Worm (Caenorhabditis elegans) whole organism, L1 larva: ENCODE measurements around the gene twk-24.
A peak's percentile ranks its signal among the peaks of the same experiment; 100 is the strongest.

Source experiments
- C04F5.9 ChIP-seq: sonication (generic microtip); optimal IDR thresholded peaks from 2 replicates; lab custom pipeline; 2016; ENCODE audit warnings: missing genetic modification characterization, missing compliant biosample characterization
- C16A3.4 ChIP-seq: fragments of 150-350 bp; optimal IDR thresholded peaks from 2 replicates; lab custom pipeline; 2014; ENCODE audit warnings: missing biosample characterization, missing genetic modification characterization
- C34B4.2 ChIP-seq: sonication (generic microtip); optimal IDR thresholded peaks from 2 replicates; lab custom pipeline; 2017; ENCODE audit warnings: mild to moderate bottlenecking, missing genetic modification characterization, missing compliant biosample characterization
- F16B12.6 ChIP-seq: fragments of 150-350 bp; optimal IDR thresholded peaks from 2 replicates; lab custom pipeline; 2014; ENCODE audit warnings: missing biosample characterization, missing genetic modification characterization
- aha-1 ChIP-seq: fragments of 150-350 bp; optimal IDR thresholded peaks from 2 replicates; lab custom pipeline; 2014; ENCODE audit warnings: missing biosample characterization, missing genetic modification characterization
- ama-1 ChIP-seq: fragments of 150-350 bp; optimal IDR thresholded peaks from 2 replicates; lab custom pipeline; 2014
- blmp-1 ChIP-seq: fragments of 150-350 bp; optimal IDR thresholded peaks from 2 replicates; lab custom pipeline; 2014; ENCODE audit warnings: missing biosample characterization, missing genetic modification characterization
- ceh-8 ChIP-seq: fragments of 200-800 bp; sonication (Bioruptor generic); optimal IDR thresholded peaks from 2 replicates; lab custom pipeline; 2018; ENCODE audit warnings: mild to moderate bottlenecking, missing genetic modification characterization, moderate library complexity, missing compliant biosample characterization
- ceh-82 ChIP-seq, 3 experiments: fragments of 150-350 bp in 1 of 3; sonication (generic microtip) in 2 of 3; optimal IDR thresholded peaks; 2 replicates each; lab custom pipeline; 2014 to 2017; ENCODE audit warnings: missing biosample characterization in 3 of 3, missing genetic modification characterization in 3 of 3
- ceh-88 ChIP-seq: fragments of 200-800 bp; sonication (Bioruptor generic); IDR thresholded peaks from 2 replicates; pipeline ENCODE4 v1.3.6; 2022; ENCODE audit warnings: missing genetic modification characterization, missing compliant biosample characterization
- efl-1 ChIP-seq, 4 experiments: fragments of 150-350 bp; optimal IDR thresholded peaks in 3 of 4; peaks in 1 of 4; 1 replicate in 1 of 4; 2 replicates in 3 of 4; lab custom pipeline; 2014; ENCODE audit warnings: missing biosample characterization in 2 of 4, missing genetic modification characterization in 2 of 4, missing genetic modification reagents in 2 of 4
- egl-27 ChIP-seq, 2 experiments: fragments of 150-350 bp in 1 of 2; sonication (generic microtip); optimal IDR thresholded peaks; 3 replicates each; lab custom pipeline; 2017 to 2018; ENCODE audit warnings: missing biosample characterization in 2 of 2, missing genetic modification characterization in 2 of 2, missing genetic modification reagents in 2 of 2
- elt-2 ChIP-seq: sonication (generic microtip); optimal IDR thresholded peaks from 2 replicates; lab custom pipeline; 2016; ENCODE audit warnings: missing genetic modification characterization, mild to moderate bottlenecking, inconsistent platforms, missing compliant biosample characterization, missing genetic modification reagents
- ets-5 ChIP-seq: fragments of 200-800 bp; sonication (Bioruptor generic); IDR thresholded peaks from 2 replicates; pipeline ENCODE4 v1.3.6; 2022; ENCODE audit warnings: missing genetic modification characterization, missing compliant biosample characterization
- fkh-10 ChIP-seq: sonication (generic microtip); optimal IDR thresholded peaks from 2 replicates; lab custom pipeline; 2017; ENCODE audit warnings: missing biosample characterization, missing genetic modification reagents, missing genetic modification characterization
- fkh-4 ChIP-seq: sonication (generic microtip); optimal IDR thresholded peaks from 2 replicates; lab custom pipeline; 2016; ENCODE audit warnings: missing compliant biosample characterization, missing genetic modification characterization, borderline replicate concordance
- grh-1 ChIP-seq: fragments of 200-800 bp; sonication (Bioruptor generic); IDR thresholded peaks from 2 replicates; pipeline ENCODE4 v1.3.6; 2022; ENCODE audit warnings: missing genetic modification reagents, missing genetic modification characterization, missing compliant biosample characterization
- hlh-17 ChIP-seq: fragments of 200-800 bp; sonication (Bioruptor generic); optimal IDR thresholded peaks from 2 replicates; lab custom pipeline; 2018; ENCODE audit warnings: missing genetic modification characterization, mild to moderate bottlenecking, missing compliant biosample characterization, moderate library complexity, borderline replicate concordance
- irx-1 ChIP-seq: sonication (generic microtip); optimal IDR thresholded peaks from 2 replicates; lab custom pipeline; 2016; ENCODE audit warnings: missing genetic modification characterization, missing compliant biosample characterization
- lin-14 ChIP-seq: fragments of 200-800 bp; sonication (Bioruptor generic); optimal IDR thresholded peaks from 2 replicates; lab custom pipeline; 2018; ENCODE audit warnings: mild to moderate bottlenecking, missing genetic modification characterization, moderate library complexity, missing compliant biosample characterization
- lin-15B ChIP-seq: fragments of 150-350 bp; sonication (generic microtip); optimal IDR thresholded peaks from 3 replicates; lab custom pipeline; 2014; ENCODE audit warnings: missing biosample characterization, missing genetic modification characterization
- lin-39 ChIP-seq: fragments of 150-350 bp; optimal IDR thresholded peaks from 2 replicates; lab custom pipeline; 2014; ENCODE audit warnings: missing biosample characterization, missing genetic modification reagents, missing genetic modification characterization
- lsy-2 ChIP-seq, 2 experiments: fragments of 150-350 bp; optimal IDR thresholded peaks; 2 replicates each; lab custom pipeline; 2014; ENCODE audit warnings: missing biosample characterization in 2 of 2, missing genetic modification characterization in 2 of 2
- mdl-1 ChIP-seq, 2 experiments: fragments of 150-350 bp; optimal IDR thresholded peaks; 2 replicates each; lab custom pipeline; 2014 to 2017; ENCODE audit warnings: missing biosample characterization in 2 of 2, missing genetic modification characterization in 2 of 2, inconsistent platforms in 1 of 2
- mef-2 ChIP-seq: fragments of 150-350 bp; optimal IDR thresholded peaks from 2 replicates; lab custom pipeline; 2014; ENCODE audit warnings: missing biosample characterization, missing genetic modification characterization
- mep-1 ChIP-seq: fragments of 150-350 bp; optimal IDR thresholded peaks from 2 replicates; lab custom pipeline; 2014; ENCODE audit warnings: missing biosample characterization, missing genetic modification characterization
- nhr-11 ChIP-seq: fragments of 150-350 bp; optimal IDR thresholded peaks from 2 replicates; lab custom pipeline; 2014; ENCODE audit warnings: missing biosample characterization, missing genetic modification characterization
- nhr-19 ChIP-seq: fragments of 200-800 bp; sonication (Bioruptor generic); conservative IDR thresholded peaks from 2 replicates; pipeline ENCODE4 v1.3.6; 2022; ENCODE audit warnings: missing genetic modification characterization, missing compliant biosample characterization
- nhr-20 ChIP-seq: sonication (generic microtip); optimal IDR thresholded peaks from 2 replicates; lab custom pipeline; 2016; ENCODE audit warnings: mild to moderate bottlenecking, missing genetic modification characterization, missing compliant biosample characterization
- nhr-28 ChIP-seq: fragments of 150-350 bp; optimal IDR thresholded peaks from 2 replicates; lab custom pipeline; 2014; ENCODE audit warnings: missing biosample characterization, missing genetic modification characterization
- nhr-47 ChIP-seq: sonication (generic microtip); optimal IDR thresholded peaks from 2 replicates; lab custom pipeline; 2016; ENCODE audit warnings: mild to moderate bottlenecking, missing genetic modification characterization, moderate library complexity, missing compliant biosample characterization
- nhr-71 ChIP-seq: sonication (generic microtip); optimal IDR thresholded peaks from 2 replicates; lab custom pipeline; 2016; ENCODE audit warnings: mild to moderate bottlenecking, missing genetic modification characterization, moderate library complexity, missing compliant biosample characterization
- nhr-77 ChIP-seq: fragments of 150-350 bp; optimal IDR thresholded peaks from 2 replicates; lab custom pipeline; 2014; ENCODE audit warnings: missing biosample characterization, missing genetic modification characterization
- nhr-84 ChIP-seq: sonication (generic microtip); optimal IDR thresholded peaks from 2 replicates; lab custom pipeline; 2017; ENCODE audit warnings: missing biosample characterization, missing genetic modification characterization
- nhr-85 ChIP-seq: sonication (generic microtip); peaks from one replicate; lab custom pipeline; 2016; ENCODE audit warnings: missing genetic modification characterization, inconsistent platforms, missing compliant biosample characterization
- nhr-90 ChIP-seq: sonication (generic microtip); optimal IDR thresholded peaks from 2 replicates; lab custom pipeline; 2016; ENCODE audit warnings: mild to moderate bottlenecking, missing genetic modification characterization, missing compliant biosample characterization; ENCODE audit not compliant: poor library complexity
- pag-3 ChIP-seq: sonication (generic microtip); optimal IDR thresholded peaks from 2 replicates; lab custom pipeline; 2017; ENCODE audit warnings: missing genetic modification characterization, mild to moderate bottlenecking, missing compliant biosample characterization, antibody characterized with exemption, borderline replicate concordance; ENCODE audit not compliant: insufficient read depth
- pqm-1 ChIP-seq: sonication (generic microtip); optimal IDR thresholded peaks from 3 replicates; lab custom pipeline; 2017; ENCODE audit warnings: missing biosample characterization, missing genetic modification characterization
- rnt-1 ChIP-seq: sonication (generic microtip); optimal IDR thresholded peaks from 2 replicates; lab custom pipeline; 2016; ENCODE audit warnings: mild to moderate bottlenecking, missing genetic modification characterization, moderate library complexity, missing compliant biosample characterization
- skn-1 ChIP-seq: fragments of 150-350 bp; optimal IDR thresholded peaks from 2 replicates; lab custom pipeline; 2014; ENCODE audit warnings: missing biosample characterization, missing genetic modification characterization
- snpc-4 ChIP-seq: fragments of 150-350 bp; optimal IDR thresholded peaks from 2 replicates; lab custom pipeline; 2014; ENCODE audit warnings: missing biosample characterization, missing genetic modification characterization
- tbx-2 ChIP-seq: sonication (generic microtip); optimal IDR thresholded peaks from 2 replicates; lab custom pipeline; 2016; ENCODE audit warnings: missing genetic modification characterization, missing compliant biosample characterization
- unc-30 ChIP-seq: sonication (generic microtip); optimal IDR thresholded peaks from 2 replicates; lab custom pipeline; 2017; ENCODE audit warnings: missing biosample characterization, missing genetic modification characterization
- unc-86 ChIP-seq: sonication (generic microtip); optimal IDR thresholded peaks from 2 replicates; lab custom pipeline; 2016; ENCODE audit warnings: missing genetic modification characterization, missing compliant biosample characterization
- unc-98 ChIP-seq: fragments of 200-800 bp; sonication (Bioruptor generic); IDR thresholded peaks from 2 replicates; pipeline ENCODE4 v1.3.6; 2022; ENCODE audit warnings: missing genetic modification characterization, missing compliant biosample characterization
- vab-15 ChIP-seq: sonication (generic microtip); optimal IDR thresholded peaks from 2 replicates; lab custom pipeline; 2017; ENCODE audit warnings: missing genotype, mild to moderate bottlenecking, missing genetic modification characterization, missing compliant biosample characterization
- xbp-1 ChIP-seq: sonication (generic microtip); optimal IDR thresholded peaks from 2 replicates; lab custom pipeline; 2016; ENCODE audit warnings: missing genetic modification characterization, missing compliant biosample characterization
- zip-4 ChIP-seq: fragments of 200-800 bp; sonication (Bioruptor generic); optimal IDR thresholded peaks from 2 replicates; lab custom pipeline; 2018; ENCODE audit warnings: mild to moderate bottlenecking, missing genetic modification characterization, moderate library complexity, missing compliant biosample characterization
- ztf-11 ChIP-seq, 2 experiments: sonication (generic microtip); optimal IDR thresholded peaks; 2 replicates each; lab custom pipeline; 2016 to 2017; ENCODE audit warnings: missing genetic modification characterization in 2 of 2, missing biosample characterization in 1 of 2, missing compliant biosample characterization in 1 of 2
- ztf-4 ChIP-seq: fragments of 150-350 bp; optimal IDR thresholded peaks from 2 replicates; lab custom pipeline; 2014; ENCODE audit warnings: missing biosample characterization, missing genetic modification characterization

twk-24 gene

ce11 chrV:12300780-12301460 is 31.8 kb upstream of the twk-24 start (continued):
- no peak for TF ChIP-seq lin-15B
- TF ChIP-seq nhr-28 (tag; lab: Kevin White, UChicago), result no peak
- no peak for TF ChIP-seq egl-27 (tag; optimal IDR thresholded peaks at IDR 0.05; lab: Kevin White, UChicago)
- no peak for TF ChIP-seq hlh-17 (GFP tag; lab: Kevin White, UChicago)
- TF ChIP-seq nhr-47 (tag; lab: Kevin White, UChicago), result no peak
- TF ChIP-seq unc-86 (tag; lab: Kevin White, UChicago), result no peak
- peak; percentile 43 for TF ChIP-seq mep-1 (tag; lab: Kevin White, UChicago)
- TF ChIP-seq ztf-4 (tag; lab: Kevin White, UChicago), result no peak
- peak; percentile 22; the same call in 1 of the 2 replicates for TF ChIP-seq nhr-19
- no peak for TF ChIP-seq nhr-84
- TF ChIP-seq zip-4, result no peak
- no peak for TF ChIP-seq snpc-4 (tag; lab: Kevin White, UChicago)
- no peak for TF ChIP-seq skn-1 (tag; lab: Kevin White, UChicago)
- TF ChIP-seq fkh-10 (GFP tag; lab: Kevin White, UChicago), result no peak
- TF ChIP-seq mef-2, result no peak
- TF ChIP-seq pag-3 (tag; lab: Kevin White, UChicago), result no peak
- TF ChIP-seq nhr-20 (tag; lab: Kevin White, UChicago), result peak; percentile 52
- peak; percentile 67 for TF ChIP-seq lin-14 (GFP tag; lab: Kevin White, UChicago)
- TF ChIP-seq nhr-11 (tag; lab: Kevin White, UChicago), result no peak
- no peak for TF ChIP-seq aha-1
- no peak for TF ChIP-seq ets-5 (GFP tag; lab: Robert Waterston, UW)
- TF ChIP-seq irx-1, result peak; percentile 77
- TF ChIP-seq vab-15 (tag; lab: Kevin White, UChicago), result peak; percentile 92
- TF ChIP-seq fkh-4, result no peak
- no peak for TF ChIP-seq xbp-1 (tag; lab: Kevin White, UChicago)
- no peak for TF ChIP-seq C04F5.9 (tag; lab: Kevin White, UChicago)
- no peak for TF ChIP-seq ceh-82 (tag; optimal IDR thresholded peaks at IDR 0.05; lab: Kevin White, UChicago)
- no peak for TF ChIP-seq unc-98
- no peak for TF ChIP-seq lin-39
- peak; percentile 24 to 53 for TF ChIP-seq lsy-2 (tag; optimal IDR thresholded peaks at IDR 0.05; lab: Kevin White, UChicago)
- TF ChIP-seq pqm-1 (tag; lab: Kevin White, UChicago), result no peak
- TF ChIP-seq ceh-88, result no peak

ce11 chrV:12300166-12300565 is 31.0 kb upstream of the twk-24 start:
- TF ChIP-seq efl-1 (optimal IDR thresholded peaks at IDR 0.05; lab: Kevin White, UChicago) (peak; percentile 58 to 72), efl-1 (GFP tag; optimal IDR thresholded peaks at IDR 0.05 in 1 of 2; lab: Kevin White, UChicago) (peak; percentile 3 to 91), unc-98 (no peak), lsy-2 (tag; optimal IDR thresholded peaks at IDR 0.05; lab: Kevin White, UChicago) (peak; percentile 56 to 85), C34B4.2 (tag; lab: Kevin White, UChicago) (no peak), F16B12.6 (tag; lab: Kevin White, UChicago) (no peak), vab-15 (tag; lab: Kevin White, UChicago) (no peak), ztf-11 (tag; optimal IDR thresholded peaks at IDR 0.05; lab: Kevin White, UChicago) (no peak), nhr-19 (peak; percentile 63), C16A3.4 (tag; lab: Kevin White, UChicago) (peak; percentile 76), ceh-8 (GFP tag; lab: Kevin White, UChicago) (no peak), elt-2 (tag; lab: Kevin White, UChicago) (peak; percentile 43), blmp-1 (peak; percentile 97), irx-1 (peak; percentile 49), mdl-1 (tag; optimal IDR thresholded peaks at IDR 0.05; lab: Kevin White, UChicago) (peak in 1 of 2 experiments; percentile 84), nhr-77 (peak; percentile 64), rnt-1 (tag; lab: Kevin White, UChicago) (no peak), lin-14 (GFP tag; lab: Kevin White, UChicago) (peak; percentile 84), nhr-71 (tag; lab: Kevin White, UChicago) (peak; percentile 81), unc-86 (tag; lab: Kevin White, UChicago) (no peak), nhr-90 (tag; lab: Kevin White, UChicago) (peak; percentile 77), C04F5.9 (tag; lab: Kevin White, UChicago) (no peak), nhr-85 (tag; lab: Kevin White, UChicago) (peak; percentile 96), ama-1 (peak; percentile 35), unc-30 (no peak), grh-1 (GFP tag; lab: Robert Waterston, UW) (peak; percentile 61; the same call in 1 of the 2 replicates), ceh-82 (tag; optimal IDR thresholded peaks at IDR 0.05; lab: Kevin White, UChicago) (peak; percentile 5 to 28 (median 19)), tbx-2 (tag; lab: Kevin White, UChicago) (peak; percentile 49), pqm-1 (tag; lab: Kevin White, UChicago) (no peak)
